Fruit fly (Drosophila melanogaster) whole organism, embryonic: Measurements from ENCODE around the gene amrt.
A peak's percentile ranks its signal among the peaks of the same experiment; 100 is the strongest.

Experiments
- Ada2b ChIP-seq: fragments of 200-800 bp; sonication (Bioruptor generic); IDR thresholded peaks from 2 replicates; pipeline ENCODE4 v1.3.6; 2022; ENCODE audit warnings: missing biosample characterization, missing genetic modification characterization
- Asciz ChIP-seq: fragments of 200-800 bp; sonication (Bioruptor generic); optimal IDR thresholded peaks from 2 replicates; lab custom pipeline; 2017; ENCODE audit warnings: missing biosample characterization, mild to moderate bottlenecking, missing genetic modification characterization, missing genetic modification reagents
- CG11456 ChIP-seq: fragments of 200-800 bp; sonication (Bioruptor generic); IDR thresholded peaks from 3 replicates; pipeline ENCODE4 v1.3.6; 2022; ENCODE audit warnings: missing biosample characterization, missing genetic modification characterization
- CG12299 ChIP-seq: fragments of 200-800 bp; sonication (Bioruptor generic); optimal IDR thresholded peaks from 2 replicates; lab custom pipeline; 2018; ENCODE audit warnings: missing biosample characterization, mild to moderate bottlenecking, missing genetic modification characterization
- CG12942 ChIP-seq: fragments of 200-800 bp; sonication (Bioruptor generic); optimal IDR thresholded peaks from 3 replicates; lab custom pipeline; 2016; ENCODE audit warnings: missing biosample characterization, missing genetic modification characterization
- CG13424 ChIP-seq: fragments of 200-800 bp; sonication (Bioruptor generic); optimal IDR thresholded peaks from 2 replicates; lab custom pipeline; 2019; ENCODE audit warnings: missing biosample characterization, mild to moderate bottlenecking, missing genetic modification characterization, moderate library complexity
- CG1603 ChIP-seq: fragments of 200-800 bp; sonication (Bioruptor generic); optimal IDR thresholded peaks from 2 replicates; lab custom pipeline; 2019; ENCODE audit warnings: missing biosample characterization, mild to moderate bottlenecking, missing genetic modification characterization, moderate library complexity
- CG16813 ChIP-seq: fragments of 200-800 bp; sonication (Bioruptor generic); IDR thresholded peaks from 3 replicates; pipeline ENCODE4 v1.3.6; 2022; ENCODE audit warnings: missing biosample characterization, missing genetic modification characterization; ENCODE audit not compliant: partially characterized antibody
- CG16863 ChIP-seq: fragments of 200-800 bp; sonication (Bioruptor generic); optimal IDR thresholded peaks from 3 replicates; lab custom pipeline; 2016; ENCODE audit warnings: missing biosample characterization, missing genetic modification characterization
- CG17829 ChIP-seq: fragments of 200-800 bp; optimal IDR thresholded peaks from 2 replicates; lab custom pipeline; 2019; ENCODE audit warnings: missing biosample characterization, mild to moderate bottlenecking, missing genetic modification characterization, moderate library complexity
- CG2116 ChIP-seq: fragments of 200-800 bp; sonication (Bioruptor generic); optimal IDR thresholded peaks from 3 replicates; lab custom pipeline; 2018; ENCODE audit warnings: missing biosample characterization, mild to moderate bottlenecking, missing genetic modification characterization
- CG30020 ChIP-seq: fragments of 200-800 bp; optimal IDR thresholded peaks from 2 replicates; lab custom pipeline; 2019; ENCODE audit warnings: missing biosample characterization, mild to moderate bottlenecking, missing genetic modification characterization, moderate library complexity
- CG33557 ChIP-seq: fragments of 200-800 bp; sonication (Bioruptor generic); optimal IDR thresholded peaks from 2 replicates; lab custom pipeline; 2019; ENCODE audit warnings: missing biosample characterization, mild to moderate bottlenecking, missing genetic modification characterization, moderate library complexity
- CG34224 ChIP-seq: fragments of 200-800 bp; sonication (Bioruptor generic); IDR thresholded peaks from 3 replicates; pipeline ENCODE4 v1.3.6; 2022; ENCODE audit warnings: missing biosample characterization, missing genetic modification characterization; ENCODE audit not compliant: partially characterized antibody
- CG3847 ChIP-seq: fragments of 200-800 bp; sonication (Bioruptor generic); IDR thresholded peaks from 2 replicates; pipeline ENCODE4 v1.3.6; 2022; ENCODE audit warnings: missing biosample characterization, missing genetic modification characterization
- CG4617 ChIP-seq: fragments of 200-800 bp; sonication (Bioruptor generic); optimal IDR thresholded peaks from 3 replicates; lab custom pipeline; 2016; ENCODE audit warnings: missing biosample characterization, missing genetic modification characterization, borderline replicate concordance
- CG8290 ChIP-seq, 3 experiments: fragments of 200-800 bp; sonication (Bioruptor generic); optimal IDR thresholded peaks; 2 replicates each; lab custom pipeline; 2016 to 2019; ENCODE audit warnings: missing biosample characterization in 3 of 3, missing genetic modification characterization in 3 of 3, mild to moderate bottlenecking in 2 of 3, moderate library complexity in 1 of 3
- CG8944 ChIP-seq: fragments of 200-800 bp; sonication (Bioruptor generic); optimal IDR thresholded peaks from 3 replicates; lab custom pipeline; 2016; ENCODE audit warnings: missing biosample characterization, missing genetic modification characterization
- CoRest ChIP-seq: fragments of 200-800 bp; sonication (Bioruptor generic); optimal IDR thresholded peaks from 3 replicates; lab custom pipeline; 2018; ENCODE audit warnings: missing biosample characterization, mild to moderate bottlenecking, missing genetic modification characterization, moderate library complexity
- Elba2 ChIP-seq: fragments of 200-800 bp; sonication (Bioruptor generic); optimal IDR thresholded peaks from 3 replicates; lab custom pipeline; 2016; ENCODE audit warnings: missing biosample characterization, missing genetic modification characterization
- Fer3 ChIP-seq: fragments of 200-800 bp; sonication (Bioruptor generic); optimal IDR thresholded peaks from 2 replicates; lab custom pipeline; 2018; ENCODE audit warnings: missing biosample characterization, mild to moderate bottlenecking, missing genetic modification characterization, moderate library complexity
- Lhr ChIP-seq: fragments of 200-800 bp; sonication (Bioruptor generic); optimal IDR thresholded peaks from 3 replicates; lab custom pipeline; 2017; ENCODE audit warnings: mild to moderate bottlenecking, missing biosample characterization, missing genetic modification reagents, missing genetic modification characterization
- Med ChIP-seq: fragments of 200-800 bp; sonication (Bioruptor generic); peaks from one replicate; lab custom pipeline; 2016; ENCODE audit warnings: missing biosample characterization, missing genetic modification characterization, mild to moderate bottlenecking, inconsistent platforms, moderate library complexity
- Meics ChIP-seq: fragments of 200-800 bp; sonication (Bioruptor generic); optimal IDR thresholded peaks from 2 replicates; lab custom pipeline; 2017; ENCODE audit warnings: missing biosample characterization, mild to moderate bottlenecking, missing genetic modification characterization
- Oli ChIP-seq: fragments of 200-800 bp; sonication (Bioruptor generic); optimal IDR thresholded peaks from 2 replicates; lab custom pipeline; 2018; ENCODE audit warnings: missing biosample characterization, mild to moderate bottlenecking, missing genetic modification characterization, moderate library complexity
- Sin3A ChIP-seq: fragments of >200 bp; optimal IDR thresholded peaks from 2 replicates; lab custom pipeline; 2018
- Sox100B ChIP-seq: fragments of 200-800 bp; sonication (Bioruptor generic); optimal IDR thresholded peaks from 3 replicates; lab custom pipeline; 2018; ENCODE audit warnings: missing biosample characterization, mild to moderate bottlenecking, missing genetic modification characterization
- Sry-β ChIP-seq: fragments of 200-800 bp; sonication (Bioruptor generic); optimal IDR thresholded peaks from 2 replicates; lab custom pipeline; 2018; ENCODE audit warnings: missing biosample characterization, mild to moderate bottlenecking, missing genetic modification characterization, moderate library complexity
- bbx ChIP-seq: fragments of 200-800 bp; sonication (Bioruptor generic); IDR thresholded peaks from 2 replicates; pipeline ENCODE4 v1.3.6; 2022; ENCODE audit warnings: missing biosample characterization, missing genetic modification characterization; ENCODE audit not compliant: partially characterized antibody
- crp ChIP-seq, 2 experiments: fragments of 200-800 bp; sonication (Bioruptor generic); optimal IDR thresholded peaks; 2 replicates in 1 of 2; 3 replicates in 1 of 2; lab custom pipeline; 2017; ENCODE audit warnings: missing biosample characterization in 2 of 2, missing genetic modification characterization in 2 of 2, mild to moderate bottlenecking in 1 of 2, moderate library complexity in 1 of 2
- dm ChIP-seq: fragments of 200-800 bp; sonication (Bioruptor generic); optimal IDR thresholded peaks from 3 replicates; lab custom pipeline; 2016; ENCODE audit warnings: missing biosample characterization, missing genetic modification characterization
- grau ChIP-seq: fragments of 200-800 bp; optimal IDR thresholded peaks from 3 replicates; lab custom pipeline; 2019; ENCODE audit warnings: missing biosample characterization, mild to moderate bottlenecking, missing genetic modification characterization, moderate library complexity
- hbn ChIP-seq: fragments of 200-800 bp; sonication (Bioruptor generic); IDR thresholded peaks from 2 replicates; pipeline ENCODE4 v1.3.6; 2022; ENCODE audit warnings: missing biosample characterization, missing genetic modification characterization; ENCODE audit not compliant: partially characterized antibody
- insv ChIP-seq, 2 experiments: fragments of 200-800 bp; sonication (Bioruptor generic); optimal IDR thresholded peaks; 3 replicates each; lab custom pipeline; 2016 to 2018; ENCODE audit warnings: missing biosample characterization in 2 of 2, missing genetic modification characterization in 2 of 2
- inv ChIP-seq: fragments of 200-800 bp; sonication (Bioruptor generic); IDR thresholded peaks from 2 replicates; pipeline ENCODE4 v1.3.6; 2022; ENCODE audit warnings: missing biosample characterization, missing genetic modification characterization; ENCODE audit not compliant: partially characterized antibody
- klu ChIP-seq: fragments of 200-800 bp; sonication (Bioruptor generic); IDR thresholded peaks from 2 replicates; pipeline ENCODE4 v1.3.6; 2022; ENCODE audit warnings: missing biosample characterization, missing genetic modification characterization
- lab ChIP-seq: fragments of 200-800 bp; sonication (Bioruptor generic); optimal IDR thresholded peaks from 3 replicates; lab custom pipeline; 2017; ENCODE audit warnings: missing biosample characterization, missing genetic modification characterization, mild to moderate bottlenecking, moderate library complexity, missing genetic modification reagents
- mam ChIP-seq: fragments of 200-800 bp; sonication (Bioruptor generic); optimal IDR thresholded peaks from 3 replicates; lab custom pipeline; 2016; ENCODE audit warnings: missing biosample characterization, missing genetic modification characterization
- nerfin-2 ChIP-seq: fragments of 200-800 bp; sonication (Bioruptor generic); IDR thresholded peaks from 2 replicates; pipeline ENCODE4 v1.3.6; 2022; ENCODE audit warnings: missing biosample characterization, missing genetic modification characterization; ENCODE audit not compliant: partially characterized antibody
- nmo ChIP-seq: fragments of 200-800 bp; sonication (Bioruptor generic); optimal IDR thresholded peaks from 2 replicates; lab custom pipeline; 2018; ENCODE audit warnings: missing biosample characterization, mild to moderate bottlenecking, missing genetic modification characterization, moderate library complexity
- pnt ChIP-seq: fragments of 200-800 bp; sonication (Bioruptor generic); optimal IDR thresholded peaks from 3 replicates; lab custom pipeline; 2016; ENCODE audit warnings: missing biosample characterization, missing genetic modification characterization
- shn ChIP-seq: fragments of 200-800 bp; sonication (Bioruptor generic); optimal IDR thresholded peaks from 3 replicates; lab custom pipeline; 2016; ENCODE audit warnings: missing biosample characterization, missing genetic modification characterization
- ssp ChIP-seq: fragments of 200-800 bp; sonication (Bioruptor generic); IDR thresholded peaks from 2 replicates; pipeline ENCODE4 v1.3.6; 2022; ENCODE audit warnings: missing biosample characterization, missing genetic modification characterization
- tin ChIP-seq: fragments of 200-800 bp; sonication (Bioruptor generic); optimal IDR thresholded peaks from 3 replicates; lab custom pipeline; 2016; ENCODE audit warnings: missing biosample characterization, missing genetic modification characterization
- tll ChIP-seq, 2 experiments: fragments of 200-800 bp in 1 of 2; fragments of >200 bp in 1 of 2; sonication (Bioruptor generic) in 1 of 2; optimal IDR thresholded peaks; 2 replicates each; lab custom pipeline; 2017 to 2019; ENCODE audit warnings: missing biosample characterization in 2 of 2, missing genetic modification characterization in 2 of 2, mild to moderate bottlenecking in 1 of 2, moderate library complexity in 1 of 2
- twi ChIP-seq: fragments of 200-800 bp; optimal IDR thresholded peaks from 2 replicates; lab custom pipeline; 2019; ENCODE audit warnings: missing biosample characterization, mild to moderate bottlenecking, missing genetic modification characterization, moderate library complexity
- vnd ChIP-seq: fragments of 200-800 bp; sonication (Bioruptor generic); IDR thresholded peaks from 3 replicates; pipeline ENCODE4 v1.3.6; 2022; ENCODE audit warnings: missing biosample characterization, missing genetic modification characterization; ENCODE audit not compliant: partially characterized antibody

amrt gene

DNA sequence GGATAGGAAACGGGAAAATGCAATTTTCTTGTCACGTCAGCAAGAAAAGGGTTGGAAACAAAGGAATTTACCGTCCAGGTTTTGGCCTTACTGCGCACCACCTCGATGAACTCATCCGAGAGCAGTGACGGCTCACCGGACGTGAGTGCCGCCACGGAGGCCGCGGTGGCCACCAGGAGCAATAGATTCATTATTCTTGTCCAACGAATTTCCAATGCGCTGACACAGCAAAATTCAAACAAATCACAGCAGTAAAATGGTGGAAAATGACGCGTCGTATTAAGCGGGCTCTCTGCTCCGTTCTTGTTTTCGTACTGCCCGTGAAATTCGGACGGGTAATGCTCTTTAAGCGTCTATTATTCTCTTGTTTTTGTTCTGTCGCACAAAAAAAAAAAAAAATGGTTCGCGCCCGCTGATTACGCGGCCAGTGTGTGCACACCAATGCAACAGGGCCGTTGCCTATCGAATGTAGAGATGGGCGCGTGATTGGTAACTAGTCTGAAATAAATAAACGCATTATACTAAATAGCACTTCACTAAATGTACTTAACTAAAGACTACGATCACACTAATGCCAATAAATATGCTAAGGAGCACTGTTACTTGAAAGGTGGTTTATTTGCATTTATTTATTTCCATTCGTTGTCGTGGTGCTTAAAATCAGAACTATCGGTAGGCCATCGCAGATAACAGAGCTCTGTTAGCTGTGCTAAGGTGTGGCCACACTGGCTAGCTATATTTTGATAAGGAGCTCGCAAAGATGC lies at the start of gene amrt, which contains the start of gene CtsB (continued):
- TF ChIP-seq Ada2b = no peak
- TF ChIP-seq pnt (GFP tag; lab: Kevin White, UChicago) = peak; percentile 48
- TF ChIP-seq insv (GFP tag; optimal IDR thresholded peaks at IDR 0.05; lab: Kevin White, UChicago) = peak in 1 of 2 experiments; percentile 34
- TF ChIP-seq klu (GFP tag; lab: Robert Waterston, UW) = no peak
- peak; percentile 44 for TF ChIP-seq dm (GFP tag; lab: Kevin White, UChicago)
- no peak for TF ChIP-seq CG8944 (GFP tag; lab: Kevin White, UChicago)
- TF ChIP-seq CG16813 (GFP tag; lab: Robert Waterston, UW) = peak; percentile 91
- TF ChIP-seq Lhr (GFP tag; lab: Kevin White, UChicago) = peak; percentile 42
- peak; percentile 49 for TF ChIP-seq CG2116
- TF ChIP-seq shn (GFP tag; lab: Kevin White, UChicago) = peak; percentile 46
- TF ChIP-seq CG1603 = peak; percentile 66
- peak; percentile 18 for TF ChIP-seq tin (GFP tag; lab: Kevin White, UChicago)
- TF ChIP-seq hbn (GFP tag; lab: Robert Waterston, UW) = peak; percentile 60
- no peak for TF ChIP-seq Elba2 (GFP tag; lab: Kevin White, UChicago)
- TF ChIP-seq CG17829 (tag; lab: Kevin White, UChicago) = peak; percentile 62
- TF ChIP-seq CG13424 (tag; lab: Kevin White, UChicago) = peak; percentile 59
- TF ChIP-seq CG11456 = no peak
- TF ChIP-seq Med = peak; percentile 93
- peak in 1 of 2 experiments; percentile 87 for TF ChIP-seq tll (GFP tag; optimal IDR thresholded peaks at IDR 0.05; lab: Kevin White, UChicago)
- TF ChIP-seq nmo (GFP tag; lab: Kevin White, UChicago) = peak; percentile 76
- peak; percentile 57 for TF ChIP-seq CG30020 (tag; lab: Kevin White, UChicago)
- TF ChIP-seq grau (tag; lab: Kevin White, UChicago) = peak; percentile 50
- TF ChIP-seq CG34224 = peak; percentile 67; the same call in 2 of the 3 replicates
- TF ChIP-seq CG33557 (GFP tag; lab: Kevin White, UChicago) = peak; percentile 36
- TF ChIP-seq CG12299 (tag; lab: Kevin White, UChicago) = no peak
- peak; percentile 60 for TF ChIP-seq CG3847 (GFP tag; lab: Robert Waterston, UW)
- peak; percentile 53; the same call in 1 of the 2 replicates for TF ChIP-seq ssp
- TF ChIP-seq CG16863 = peak; percentile 17
- TF ChIP-seq CG4617 = peak; percentile 55
- TF ChIP-seq Meics = peak; percentile 30
- peak; percentile 58; the same call in 1 of the 2 replicates for TF ChIP-seq nerfin-2 (GFP tag; lab: Robert Waterston, UW)
- TF ChIP-seq Sin3A (lab: Kevin White, UChicago) = peak; percentile 98
- no peak for TF ChIP-seq Sox100B (GFP tag; lab: Kevin White, UChicago)
- peak; percentile 72 for TF ChIP-seq bbx
- peak; percentile 26 for TF ChIP-seq Fer3 (tag; lab: Kevin White, UChicago)
- TF ChIP-seq mam (GFP tag; lab: Kevin White, UChicago) = peak; percentile 70
- TF ChIP-seq Sry-β (GFP tag; lab: Kevin White, UChicago) = no peak
- peak; percentile 57 for TF ChIP-seq CG8290 (GFP tag; optimal IDR thresholded peaks at IDR 0.05; lab: Kevin White, UChicago)
- peak in 1 of 2 experiments; percentile 19 for TF ChIP-seq CG8290 (tag; optimal IDR thresholded peaks at IDR 0.05; lab: Kevin White, UChicago)
- peak; percentile 10 for TF ChIP-seq CG12942
- TF ChIP-seq inv (GFP tag; lab: Robert Waterston, UW) = peak; percentile 82
- TF ChIP-seq crp (GFP tag; optimal IDR thresholded peaks at IDR 0.05; lab: Kevin White, UChicago) = peak in 1 of 2 experiments; percentile 65
- peak; percentile 34 for TF ChIP-seq twi
- TF ChIP-seq Oli (tag; lab: Kevin White, UChicago) = peak; percentile 12
- no peak for TF ChIP-seq Asciz (GFP tag; lab: Kevin White, UChicago)
- TF ChIP-seq lab (GFP tag; lab: Kevin White, UChicago) = peak; percentile 53
- TF ChIP-seq CoRest (tag; lab: Kevin White, UChicago) = peak; percentile 65
- TF ChIP-seq vnd = peak; percentile 85
